Fruit fly (Drosophila melanogaster) whole organism, embryonic: ENCODE measurements around the gene CG42390.
A peak's percentile ranks its signal among the peaks of the same experiment; 100 is the strongest.

ENCODE experiments used
- Blimp-1 ChIP-seq: fragments of 200-800 bp; sonication (Bioruptor generic); optimal IDR thresholded peaks from 3 replicates; lab custom pipeline; 2018; ENCODE audit warnings: missing biosample characterization, missing genetic modification characterization, mild to moderate bottlenecking, moderate library complexity, missing genetic modification reagents
- CG10274 ChIP-seq: fragments of 200-800 bp; sonication (Bioruptor generic); optimal IDR thresholded peaks from 3 replicates; lab custom pipeline; 2017; ENCODE audit warnings: missing biosample characterization, mild to moderate bottlenecking, missing genetic modification characterization
- CG10431 ChIP-seq: fragments of 200-800 bp; sonication (Bioruptor generic); optimal IDR thresholded peaks from 3 replicates; lab custom pipeline; 2018; ENCODE audit warnings: missing biosample characterization, mild to moderate bottlenecking, missing genetic modification characterization
- CG10654 ChIP-seq: fragments of 200-800 bp; sonication (Bioruptor generic); optimal IDR thresholded peaks from 2 replicates; lab custom pipeline; 2016; ENCODE audit warnings: missing biosample characterization, missing genetic modification characterization
- CG14050 ChIP-seq: fragments of 200-800 bp; sonication (Bioruptor generic); IDR thresholded peaks from 3 replicates; pipeline ENCODE4 v1.3.6; 2022; ENCODE audit warnings: missing biosample characterization, missing genetic modification characterization
- CG15479 ChIP-seq: fragments of 200-800 bp; sonication (Bioruptor generic); optimal IDR thresholded peaks from 3 replicates; lab custom pipeline; 2019; ENCODE audit warnings: missing biosample characterization, mild to moderate bottlenecking, missing genetic modification characterization, moderate library complexity
- CG1602 ChIP-seq: fragments of 200-800 bp; sonication (Bioruptor generic); optimal IDR thresholded peaks from 3 replicates; lab custom pipeline; 2016; ENCODE audit warnings: missing biosample characterization, missing genetic modification characterization
- CG17359 ChIP-seq: fragments of 200-800 bp; sonication (Bioruptor generic); optimal IDR thresholded peaks from 3 replicates; lab custom pipeline; 2018; ENCODE audit warnings: missing biosample characterization, mild to moderate bottlenecking, missing genetic modification characterization, moderate library complexity
- CG2889 ChIP-seq: fragments of 200-800 bp; sonication (Bioruptor generic); IDR thresholded peaks from 3 replicates; pipeline ENCODE4 v1.3.6; 2022; ENCODE audit warnings: missing biosample characterization, missing genetic modification characterization
- CG3995 ChIP-seq: fragments of 200-800 bp; sonication (Bioruptor generic); optimal IDR thresholded peaks from 3 replicates; lab custom pipeline; 2016; ENCODE audit warnings: missing biosample characterization, missing genetic modification characterization
- CG4328 ChIP-seq: fragments of 200-800 bp; sonication (Bioruptor generic); optimal IDR thresholded peaks from 3 replicates; lab custom pipeline; 2017; ENCODE audit warnings: missing biosample characterization, missing genetic modification reagents, missing genetic modification characterization
- CG6765 ChIP-seq: fragments of 200-800 bp; sonication (Bioruptor generic); optimal IDR thresholded peaks from 3 replicates; lab custom pipeline; 2017; ENCODE audit warnings: missing biosample characterization, mild to moderate bottlenecking, missing genetic modification characterization
- CG8924 ChIP-seq: fragments of 200-800 bp; optimal IDR thresholded peaks from 3 replicates; lab custom pipeline; 2019; ENCODE audit warnings: missing biosample characterization, mild to moderate bottlenecking, missing genetic modification characterization, moderate library complexity
- CG9797 ChIP-seq: fragments of 200-800 bp; sonication (Bioruptor generic); optimal IDR thresholded peaks from 3 replicates; lab custom pipeline; 2018; ENCODE audit warnings: missing biosample characterization, mild to moderate bottlenecking, missing genetic modification characterization
- D19A ChIP-seq: fragments of 200-800 bp; optimal IDR thresholded peaks from 3 replicates; lab custom pipeline; 2019; ENCODE audit warnings: missing biosample characterization, mild to moderate bottlenecking, missing genetic modification characterization, moderate library complexity
- Dad ChIP-seq: fragments of 200-800 bp; sonication (Bioruptor generic); optimal IDR thresholded peaks from 3 replicates; lab custom pipeline; 2016; ENCODE audit warnings: missing biosample characterization, missing genetic modification characterization
- Doc3 ChIP-seq: fragments of 200-800 bp; sonication (Bioruptor generic); IDR thresholded peaks from 3 replicates; pipeline ENCODE4 v1.3.6; 2022; ENCODE audit warnings: missing biosample characterization, missing genetic modification characterization; ENCODE audit not compliant: partially characterized antibody
- Drgx ChIP-seq: fragments of 200-800 bp; sonication (Bioruptor generic); IDR thresholded peaks from 2 replicates; pipeline ENCODE4 v1.3.6; 2022; ENCODE audit warnings: missing biosample characterization, missing genetic modification characterization
- HLH4C ChIP-seq: fragments of 200-800 bp; sonication (Bioruptor generic); IDR thresholded peaks from 3 replicates; pipeline ENCODE4 v1.3.6; 2022; ENCODE audit warnings: missing biosample characterization, missing genetic modification characterization; ENCODE audit not compliant: partially characterized antibody
- HmgD ChIP-seq: fragments of 200-800 bp; sonication (Bioruptor generic); optimal IDR thresholded peaks from 3 replicates; lab custom pipeline; 2016; ENCODE audit warnings: missing biosample characterization, missing genetic modification characterization
- Hr3 ChIP-seq: fragments of 200-800 bp; sonication (Bioruptor generic); optimal IDR thresholded peaks from 3 replicates; lab custom pipeline; 2016; ENCODE audit warnings: missing biosample characterization, missing genetic modification characterization
- Kr ChIP-seq: fragments of 200-800 bp; sonication (Bioruptor generic); optimal IDR thresholded peaks from 2 replicates; lab custom pipeline; 2017; ENCODE audit warnings: missing biosample characterization, mild to moderate bottlenecking, missing genetic modification characterization
- Mad ChIP-seq: fragments of 200-800 bp; sonication (Bioruptor generic); optimal IDR thresholded peaks from 2 replicates; lab custom pipeline; 2016; ENCODE audit warnings: missing biosample characterization, missing genetic modification characterization
- NFAT ChIP-seq: fragments of 200-800 bp; sonication (Bioruptor generic); IDR thresholded peaks from 2 replicates; pipeline ENCODE4 v1.3.6; 2022; ENCODE audit warnings: missing biosample characterization, missing genetic modification characterization
- Nf-YB ChIP-seq: fragments of 200-800 bp; sonication (Bioruptor generic); optimal IDR thresholded peaks from 3 replicates; lab custom pipeline; 2019; ENCODE audit warnings: missing biosample characterization, mild to moderate bottlenecking, missing genetic modification characterization, moderate library complexity
- Ptx1 ChIP-seq: fragments of 200-800 bp; sonication (Bioruptor generic); IDR thresholded peaks from 2 replicates; pipeline ENCODE4 v1.3.6; 2022; ENCODE audit warnings: missing biosample characterization, missing genetic modification characterization
- Sin3A ChIP-seq: fragments of >200 bp; optimal IDR thresholded peaks from 2 replicates; lab custom pipeline; 2018
- Sox100B ChIP-seq: fragments of 200-800 bp; sonication (Bioruptor generic); optimal IDR thresholded peaks from 3 replicates; lab custom pipeline; 2018; ENCODE audit warnings: missing biosample characterization, mild to moderate bottlenecking, missing genetic modification characterization
- Sox102F ChIP-seq: fragments of 200-800 bp; sonication (Bioruptor generic); optimal IDR thresholded peaks from 2 replicates; lab custom pipeline; 2018; ENCODE audit warnings: missing biosample characterization, mild to moderate bottlenecking, missing genetic modification characterization, moderate library complexity
- TFAM ChIP-seq: fragments of 200-800 bp; sonication (Bioruptor generic); optimal IDR thresholded peaks from 2 replicates; lab custom pipeline; 2017; ENCODE audit warnings: missing biosample characterization, missing genetic modification characterization, inconsistent platforms
- Xrp1 ChIP-seq: fragments of 200-800 bp; sonication (Bioruptor generic); IDR thresholded peaks from 2 replicates; pipeline ENCODE4 v1.3.6; 2022; ENCODE audit warnings: missing biosample characterization, missing genetic modification characterization
- chinmo ChIP-seq: fragments of 200-800 bp; sonication (Bioruptor generic); IDR thresholded peaks from 4 replicates; pipeline ENCODE4 v1.3.6; 2022; ENCODE audit warnings: missing biosample characterization, missing genetic modification characterization; ENCODE audit not compliant: partially characterized antibody
- chm ChIP-seq: fragments of 200-800 bp; sonication (Bioruptor generic); IDR thresholded peaks from 2 replicates; pipeline ENCODE4 v1.3.6; 2022; ENCODE audit warnings: missing biosample characterization, missing genetic modification characterization
- crc ChIP-seq: fragments of 200-800 bp; sonication (Bioruptor generic); optimal IDR thresholded peaks from 2 replicates; lab custom pipeline; 2016; ENCODE audit warnings: missing biosample characterization, missing genetic modification characterization
- danr ChIP-seq: fragments of 200-800 bp; sonication (Bioruptor generic); IDR thresholded peaks from 2 replicates; pipeline ENCODE4 v1.3.6; 2022; ENCODE audit warnings: missing biosample characterization, missing genetic modification characterization
- en ChIP-seq: fragments of 200-800 bp; sonication (Bioruptor generic); optimal IDR thresholded peaks from 2 replicates; lab custom pipeline; 2016; ENCODE audit warnings: missing biosample characterization, missing genetic modification characterization
- fd3F ChIP-seq: fragments of 200-800 bp; sonication (Bioruptor generic); optimal IDR thresholded peaks from 2 replicates; lab custom pipeline; 2018; ENCODE audit warnings: missing biosample characterization, mild to moderate bottlenecking, missing genetic modification characterization, moderate library complexity
- fu2 ChIP-seq: fragments of 200-800 bp; sonication (Bioruptor generic); optimal IDR thresholded peaks from 2 replicates; lab custom pipeline; 2016; ENCODE audit warnings: missing biosample characterization, missing genetic modification characterization
- gcm2 ChIP-seq: fragments of 200-800 bp; sonication (Bioruptor generic); optimal IDR thresholded peaks from 2 replicates; lab custom pipeline; 2016; ENCODE audit warnings: missing biosample characterization, missing genetic modification characterization
- gsb-n ChIP-seq: fragments of 200-800 bp; sonication (Bioruptor generic); optimal IDR thresholded peaks from 3 replicates; lab custom pipeline; 2018; ENCODE audit warnings: missing biosample characterization, mild to moderate bottlenecking, missing genetic modification characterization
- klu ChIP-seq: fragments of 200-800 bp; sonication (Bioruptor generic); IDR thresholded peaks from 2 replicates; pipeline ENCODE4 v1.3.6; 2022; ENCODE audit warnings: missing biosample characterization, missing genetic modification characterization
- kni ChIP-seq: fragments of 200-800 bp; sonication (Bioruptor generic); optimal IDR thresholded peaks from 3 replicates; lab custom pipeline; 2017; ENCODE audit warnings: mild to moderate bottlenecking, missing biosample characterization, missing genetic modification reagents, missing genetic modification characterization
- odd ChIP-seq: fragments of 200-800 bp; sonication (Bioruptor generic); optimal IDR thresholded peaks from 2 replicates; lab custom pipeline; 2017; ENCODE audit warnings: missing biosample characterization, mild to moderate bottlenecking, missing genetic modification characterization
- otp ChIP-seq: fragments of 200-800 bp; sonication (Bioruptor generic); IDR thresholded peaks from 3 replicates; pipeline ENCODE4, ENCODE4 v1.3.6; 2022; ENCODE audit warnings: missing biosample characterization, missing genetic modification characterization
- pho ChIP-seq: fragments of 200-800 bp; sonication (Bioruptor generic); optimal IDR thresholded peaks from 2 replicates; lab custom pipeline; 2016; ENCODE audit warnings: missing biosample characterization, missing genetic modification characterization
- pum ChIP-seq: fragments of 200-800 bp; sonication (Bioruptor generic); optimal IDR thresholded peaks from 2 replicates; lab custom pipeline; 2016; ENCODE audit warnings: missing biosample characterization, missing genetic modification characterization
- sim ChIP-seq: fragments of 200-800 bp; sonication (Bioruptor generic); IDR thresholded peaks from 2 replicates; pipeline ENCODE4 v1.3.6; 2022; ENCODE audit warnings: missing biosample characterization, missing genetic modification characterization
- ttk ChIP-seq: fragments of 200-800 bp; sonication (Bioruptor generic); IDR thresholded peaks from 2 replicates; pipeline ENCODE4 v2.1.2; 2022; ENCODE audit warnings: missing biosample characterization, missing genetic modification characterization
- tx ChIP-seq: fragments of 200-800 bp; sonication (Bioruptor generic); optimal IDR thresholded peaks from 2 replicates; lab custom pipeline; 2016; ENCODE audit warnings: missing biosample characterization, missing genetic modification characterization
- z ChIP-seq: fragments of 200-800 bp; sonication (Bioruptor generic); IDR thresholded peaks from 3 replicates; pipeline ENCODE4 v1.3.6; 2022; ENCODE audit warnings: missing biosample characterization, missing genetic modification characterization
- zen ChIP-seq: fragments of 200-800 bp; sonication (Bioruptor generic); optimal IDR thresholded peaks from 3 replicates; lab custom pipeline; 2018; ENCODE audit warnings: missing biosample characterization, mild to moderate bottlenecking, missing genetic modification characterization, moderate library complexity
- zen2 ChIP-seq: fragments of 200-800 bp; sonication (Bioruptor generic); IDR thresholded peaks from 3 replicates; pipeline ENCODE4 v1.3.6; 2022; ENCODE audit warnings: missing biosample characterization, missing genetic modification characterization; ENCODE audit not compliant: partially characterized antibody

Gene CG42390

DNA sequence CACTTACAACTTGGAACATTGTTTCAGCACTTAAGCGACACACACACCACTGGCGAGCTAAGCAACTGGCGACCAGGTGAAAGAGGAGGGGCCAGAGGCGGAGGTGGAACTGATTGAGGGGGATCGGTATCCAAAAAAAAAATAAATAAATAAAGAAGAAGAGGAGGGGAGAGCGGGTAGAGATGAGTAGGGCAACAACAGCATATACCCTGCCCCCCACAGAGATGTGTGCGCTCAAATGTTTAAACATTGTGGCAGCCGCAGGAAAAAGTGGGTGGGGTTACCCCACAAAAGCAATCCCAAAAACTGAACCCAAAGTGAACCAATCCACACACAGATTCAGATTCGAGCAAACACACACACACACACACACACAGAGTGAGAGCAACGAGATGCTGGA is 30.6 kb downstream of the CG42390 start (continued):
- TF ChIP-seq Sin3A (lab: Kevin White, UChicago): no peak
- no peak for TF ChIP-seq Mad (GFP tag; lab: Kevin White, UChicago)
- peak; percentile 77; the same call in 2 of the 3 replicates for TF ChIP-seq z (GFP tag; lab: Robert Waterston, UW)
- TF ChIP-seq gsb-n (tag; lab: Kevin White, UChicago): no peak
- TF ChIP-seq Sox102F (GFP tag; lab: Kevin White, UChicago): no peak
- TF ChIP-seq pum (GFP tag; lab: Kevin White, UChicago): no peak
- TF ChIP-seq Sox100B (GFP tag; lab: Kevin White, UChicago): no peak
- TF ChIP-seq otp (GFP tag; lab: Robert Waterston, UW): 0 out of 3 replicates have a peak, but pooled peaks have one; percentile 39
- no peak for TF ChIP-seq ttk
- TF ChIP-seq chinmo (GFP tag; lab: Robert Waterston, UW): no peak
- no peak for TF ChIP-seq CG1602 (GFP tag; lab: Kevin White, UChicago)
- no peak for TF ChIP-seq Blimp-1 (GFP tag; lab: Kevin White, UChicago)
- no peak for TF ChIP-seq tx (GFP tag; lab: Kevin White, UChicago)
- no peak for TF ChIP-seq crc (GFP tag; lab: Kevin White, UChicago)
- 0 out of 2 replicates have a peak, but pooled peaks have one; percentile 44 for TF ChIP-seq Drgx (GFP tag; lab: Robert Waterston, UW)
- TF ChIP-seq Kr (GFP tag; lab: Kevin White, UChicago): no peak
- TF ChIP-seq Hr3 (GFP tag; lab: Kevin White, UChicago): no peak
- no peak for TF ChIP-seq HmgD (GFP tag; lab: Kevin White, UChicago)
- TF ChIP-seq Xrp1 (GFP tag; lab: Robert Waterston, UW): peak; percentile 31; the same call in 1 of the 2 replicates
- TF ChIP-seq CG15479: no peak
- peak; percentile 19 for TF ChIP-seq CG8924 (tag; lab: Kevin White, UChicago)
- no peak for TF ChIP-seq CG14050 (GFP tag; lab: Robert Waterston, UW)
- no peak for TF ChIP-seq CG17359 (tag; lab: Kevin White, UChicago)
- TF ChIP-seq pho (GFP tag; lab: Kevin White, UChicago): no peak
- no peak for TF ChIP-seq CG2889
- TF ChIP-seq D19A: no peak
- TF ChIP-seq CG10431: no peak
- no peak for TF ChIP-seq CG6765 (GFP tag; lab: Kevin White, UChicago)
- TF ChIP-seq CG9797 (GFP tag; lab: Kevin White, UChicago): no peak
- no peak for TF ChIP-seq Ptx1
- TF ChIP-seq TFAM (GFP tag; lab: Kevin White, UChicago): no peak
- no peak for TF ChIP-seq HLH4C (GFP tag; lab: Robert Waterston, UW)
- TF ChIP-seq zen2: no peak
- TF ChIP-seq en (GFP tag; lab: Kevin White, UChicago): no peak
- no peak for TF ChIP-seq gcm2
- TF ChIP-seq odd (GFP tag; lab: Kevin White, UChicago): no peak
- no peak for TF ChIP-seq danr (GFP tag; lab: Robert Waterston, UW)
- TF ChIP-seq CG3995: no peak
- no peak for TF ChIP-seq klu (GFP tag; lab: Robert Waterston, UW)
- TF ChIP-seq CG10274 (GFP tag; lab: Kevin White, UChicago): no peak
- TF ChIP-seq Dad (GFP tag; lab: Kevin White, UChicago): peak; percentile 36
- TF ChIP-seq fd3F (GFP tag; lab: Kevin White, UChicago): no peak
- no peak for TF ChIP-seq Doc3
- no peak for TF ChIP-seq zen (tag; lab: Kevin White, UChicago)
- no peak for TF ChIP-seq kni
- TF ChIP-seq fu2 (GFP tag; lab: Kevin White, UChicago): no peak
- TF ChIP-seq CG10654 (GFP tag; lab: Kevin White, UChicago): no peak
- TF ChIP-seq NFAT: no peak
- TF ChIP-seq sim: no peak
- peak; percentile 1 for TF ChIP-seq Nf-YB
- no peak for TF ChIP-seq CG4328 (GFP tag; lab: Kevin White, UChicago)
- peak; percentile 84 for TF ChIP-seq chm (GFP tag; lab: Robert Waterston, UW)
